Fruit fly (Drosophila melanogaster): ENCODE data around the gene fzr.

fzr gene

dm6 chrX:4686723-4687122, 7.4 kb upstream of the fzr start, which contains the start of gene Pp2C1:
TSS of gene Pp2C1 (minus strand) at chrX:4686903.
- TF ChIP-seq sr (GFP tag; IDR thresholded peaks at IDR 0.05) (no peak), chm (GFP tag; IDR thresholded peaks at IDR 0.05) (no peak), CG3847 (GFP tag; IDR thresholded peaks at IDR 0.05) (no peak), grau (tag; optimal IDR thresholded peaks at IDR 0.05) (no peak), Eip74EF (GFP tag; optimal IDR thresholded peaks at IDR 0.05) (no peak), CG31365 (tag; optimal IDR thresholded peaks at IDR 0.05) (no peak), Dfd (GFP tag; optimal IDR thresholded peaks at IDR 0.05) (no peak), Antp (GFP tag; optimal IDR thresholded peaks at IDR 0.05) (no peak), chinmo (GFP tag; IDR thresholded peaks at IDR 0.05; ENCODE audit: partially characterized antibody) (peak; percentile 67; the same call in 1 of the 4 replicates), CG1832 (GFP tag; optimal IDR thresholded peaks at IDR 0.05) (no peak), CG17361 (GFP tag; IDR thresholded peaks at IDR 0.05) (no peak), Abd-B (GFP tag; optimal IDR thresholded peaks at IDR 0.05) (no peak), knrl (GFP tag; IDR thresholded peaks at IDR 0.05; ENCODE audit: partially characterized antibody) (peak; percentile 78; the same call in 2 of the 3 replicates), CG9932 (GFP tag; IDR thresholded peaks at IDR 0.05) (peak; percentile 52; the same call in 1 of the 2 replicates), sim (GFP tag; IDR thresholded peaks at IDR 0.05) (no peak), ewg (GFP tag; optimal IDR thresholded peaks at IDR 0.05) (no peak), CG15011 (GFP tag; optimal IDR thresholded peaks at IDR 0.05) (no peak), crc (GFP tag; optimal IDR thresholded peaks at IDR 0.05) (no peak), tin (GFP tag; optimal IDR thresholded peaks at IDR 0.05) (no peak), CG18599 (GFP tag; optimal IDR thresholded peaks at IDR 0.05) (no peak), twi (tag; optimal IDR thresholded peaks at IDR 0.05) (no peak), nau (GFP tag; optimal IDR thresholded peaks at IDR 0.05) (no peak), CG13624 (GFP tag; optimal IDR thresholded peaks at IDR 0.05) (no peak), CHES-1-like (GFP tag; optimal IDR thresholded peaks at IDR 0.05) (no peak), fd102C (GFP tag; optimal IDR thresholded peaks at IDR 0.05) (no peak), Hr39 (optimal IDR thresholded peaks at IDR 0.05) (no peak), Lpt (GFP tag; optimal IDR thresholded peaks at IDR 0.05) (no peak), ranshi (GFP tag; IDR thresholded peaks at IDR 0.05) (no peak), CG7839 (tag; optimal IDR thresholded peaks at IDR 0.05) (no peak), CG8478 (optimal IDR thresholded peaks at IDR 0.05) (no peak), eyg (GFP tag; optimal IDR thresholded peaks at IDR 0.05) (no peak), CG30403 (GFP tag; optimal IDR thresholded peaks at IDR 0.05) (no peak), ato (GFP tag; IDR thresholded peaks at IDR 0.05; ENCODE audit: partially characterized antibody) (peak; percentile 75), br (optimal IDR thresholded peaks at IDR 0.05) (no peak), chn (GFP tag; optimal IDR thresholded peaks at IDR 0.05) (no peak), MESR4 (GFP tag; optimal IDR thresholded peaks at IDR 0.05) (peak; percentile 16), Ets65A (GFP tag) (no peak), CG6791 (GFP tag; IDR thresholded peaks at IDR 0.05; ENCODE audit: partially characterized antibody) (peak; percentile 85), CG42726 (GFP tag; IDR thresholded peaks at IDR 0.05; ENCODE audit: partially characterized antibody) (peak; percentile 72; the same call in 1 of the 2 replicates), CG9817 (tag; optimal IDR thresholded peaks at IDR 0.05) (no peak), Mrtf (GFP tag; IDR thresholded peaks at IDR 0.05) (no peak), lov (optimal IDR thresholded peaks at IDR 0.05) (no peak), lov (GFP tag; IDR thresholded peaks at IDR 0.05) (no peak), zen2 (GFP tag; IDR thresholded peaks at IDR 0.05; ENCODE audit: partially characterized antibody) (peak; percentile 43; the same call in 1 of the 3 replicates), Med (GFP tag) (peak; percentile 65), pho (GFP tag; optimal IDR thresholded peaks at IDR 0.05) (peak; percentile 5), nerfin-2 (GFP tag; IDR thresholded peaks at IDR 0.05; ENCODE audit: partially characterized antibody) (peak; percentile 68; the same call in 1 of the 2 replicates), CG5245 (GFP tag; optimal IDR thresholded peaks at IDR 0.05) (no peak), dpn (GFP tag; optimal IDR thresholded peaks at IDR 0.05) (no peak), Hr78 (GFP tag; optimal IDR thresholded peaks at IDR 0.05) (no peak), bsh (GFP tag; optimal IDR thresholded peaks at IDR 0.05) (no peak)
